Worm (Caenorhabditis elegans) whole organism, early embryonic: ENCODE measurements around the gene ncs-3.

Experiments
- B0310.2 ChIP-seq: sonication (generic microtip); optimal IDR thresholded peaks from 2 replicates; lab custom pipeline; 2016; ENCODE audit warnings: mild to moderate bottlenecking, missing genetic modification characterization, missing compliant biosample characterization
- F13C5.2 ChIP-seq: sonication (generic microtip); optimal IDR thresholded peaks from 2 replicates; lab custom pipeline; 2017; ENCODE audit warnings: mild to moderate bottlenecking, missing genetic modification characterization, inconsistent platforms, missing compliant biosample characterization
- ama-1 ChIP-seq: fragments of 150-350 bp; optimal IDR thresholded peaks from 2 replicates; lab custom pipeline; 2014
- ceh-36 ChIP-seq: sonication (generic microtip); optimal IDR thresholded peaks from 2 replicates; lab custom pipeline; 2016; ENCODE audit warnings: missing genetic modification characterization, inconsistent platforms, missing compliant biosample characterization
- ets-7 ChIP-seq: sonication (generic microtip); optimal IDR thresholded peaks from 2 replicates; lab custom pipeline; 2016; ENCODE audit warnings: missing genotype, missing genetic modification characterization, missing compliant biosample characterization
- flt-1 ChIP-seq: fragments of 200-800 bp; sonication (Bioruptor generic); IDR thresholded peaks from 2 replicates; pipeline ENCODE4 v1.3.6; 2022; ENCODE audit warnings: missing genetic modification characterization, missing compliant biosample characterization
- hmbx-1 ChIP-seq: sonication (generic microtip); optimal IDR thresholded peaks from 2 replicates; lab custom pipeline; 2016; ENCODE audit warnings: mild to moderate bottlenecking, missing genetic modification characterization, missing compliant biosample characterization
- hnd-1 ChIP-seq: sonication (generic microtip); optimal IDR thresholded peaks from 2 replicates; lab custom pipeline; 2016; ENCODE audit warnings: missing genetic modification characterization, missing compliant biosample characterization
- pes-1 ChIP-seq: fragments of 200-800 bp; sonication (Bioruptor generic); IDR thresholded peaks from 2 replicates; pipeline ENCODE4 v1.3.6; 2022; ENCODE audit warnings: missing genetic modification reagents, missing genetic modification characterization, missing compliant biosample characterization
- scrt-1 ChIP-seq: fragments of 200-800 bp; sonication (Bioruptor generic); IDR thresholded peaks from 2 replicates; pipeline ENCODE4 v1.3.6; 2022; ENCODE audit warnings: missing genetic modification characterization, missing compliant biosample characterization
- sea-1 ChIP-seq: fragments of 200-800 bp; sonication (Bioruptor generic); conservative IDR thresholded peaks from 2 replicates; pipeline ENCODE4 v1.3.6; 2022; ENCODE audit warnings: missing genetic modification characterization, missing compliant biosample characterization
- tbx-11 ChIP-seq: fragments of 200-800 bp; sonication (Bioruptor generic); IDR thresholded peaks from 2 replicates; pipeline ENCODE4 v1.3.6; 2022; ENCODE audit warnings: missing genetic modification characterization, missing compliant biosample characterization
- tbx-37 ChIP-seq: fragments of 200-800 bp; sonication (Bioruptor generic); conservative IDR thresholded peaks from 2 replicates; pipeline ENCODE4 v1.3.6; 2022; ENCODE audit warnings: missing genetic modification reagents, missing genetic modification characterization, missing compliant biosample characterization
- tra-4 ChIP-seq: sonication (generic microtip); optimal IDR thresholded peaks from 2 replicates; lab custom pipeline; 2017; ENCODE audit warnings: missing genetic modification characterization, missing compliant biosample characterization

- TF ChIP-seq ama-1: no peak
- TF ChIP-seq hmbx-1 (tag; lab: Kevin White, UChicago): no peak
- TF ChIP-seq flt-1 (GFP tag; lab: Robert Waterston, UW): no peak
- TF ChIP-seq scrt-1 (GFP tag; lab: Robert Waterston, UW): no peak
- no peak for TF ChIP-seq ceh-36 (tag; lab: Kevin White, UChicago)
- TF ChIP-seq sea-1: no peak
- no peak for TF ChIP-seq tra-4 (tag; lab: Kevin White, UChicago)
- TF ChIP-seq F13C5.2 (tag; lab: Kevin White, UChicago): no peak
- TF ChIP-seq tbx-37 (GFP tag; lab: Robert Waterston, UW): no peak
- no peak for TF ChIP-seq ets-7 (tag; lab: Kevin White, UChicago)
- TF ChIP-seq hnd-1: no peak
- no peak for TF ChIP-seq B0310.2
- no peak for TF ChIP-seq tbx-11 (GFP tag; lab: Robert Waterston, UW)
- TF ChIP-seq pes-1 (GFP tag; lab: Robert Waterston, UW): no peak
Measured at ce11 chrX:1025010-1025409, 28.9 kb upstream of the ncs-3 start, which contains the start of gene F55A4.3.
